Fruit fly (Drosophila melanogaster) whole organism, embryonic: ENCODE results near the gene Rai1.

Experiments used
- Blimp-1 ChIP-seq: fragments of 200-800 bp; sonication (Bioruptor generic); optimal IDR thresholded peaks from 3 replicates; lab custom pipeline; 2018; ENCODE audit warnings: missing biosample characterization, missing genetic modification characterization, mild to moderate bottlenecking, moderate library complexity, missing genetic modification reagents
- CG11398 ChIP-seq: fragments of 200-800 bp; sonication (Bioruptor generic); optimal IDR thresholded peaks from 2 replicates; lab custom pipeline; 2016; ENCODE audit warnings: missing biosample characterization, missing genetic modification characterization
- CG11504 ChIP-seq: fragments of 200-800 bp; sonication (Bioruptor generic); optimal IDR thresholded peaks from 3 replicates; lab custom pipeline; 2019; ENCODE audit warnings: missing biosample characterization, mild to moderate bottlenecking, missing genetic modification characterization, moderate library complexity
- CG11560 ChIP-seq: fragments of 200-800 bp; sonication (Bioruptor generic); IDR thresholded peaks from 3 replicates; pipeline ENCODE4 v1.3.6; 2022; ENCODE audit warnings: missing biosample characterization, missing genetic modification characterization
- CG12104 ChIP-seq: fragments of 200-800 bp; sonication (Bioruptor generic); optimal IDR thresholded peaks from 3 replicates; lab custom pipeline; 2016; ENCODE audit warnings: missing biosample characterization, missing genetic modification characterization
- CG12391 ChIP-seq: fragments of 200-800 bp; sonication (Bioruptor generic); optimal IDR thresholded peaks from 3 replicates; lab custom pipeline; 2018; ENCODE audit warnings: missing biosample characterization, mild to moderate bottlenecking, missing genetic modification characterization, moderate library complexity
- CG15269 ChIP-seq: fragments of 200-800 bp; sonication (Bioruptor generic); optimal IDR thresholded peaks from 2 replicates; lab custom pipeline; 2018; ENCODE audit warnings: missing biosample characterization, mild to moderate bottlenecking, missing genetic modification characterization, moderate library complexity
- CG1529 ChIP-seq: fragments of 200-800 bp; sonication (Bioruptor generic); optimal IDR thresholded peaks from 3 replicates; lab custom pipeline; 2018; ENCODE audit warnings: missing biosample characterization, missing genetic modification characterization
- CG1647 ChIP-seq: fragments of 200-800 bp; sonication (Bioruptor generic); optimal IDR thresholded peaks from 3 replicates; lab custom pipeline; 2016; ENCODE audit warnings: missing biosample characterization, missing genetic modification characterization
- CG17612 ChIP-seq: fragments of 200-800 bp; sonication (Bioruptor generic); IDR thresholded peaks from 2 replicates; pipeline ENCODE4 v1.3.6; 2022; ENCODE audit warnings: missing biosample characterization, missing genetic modification characterization
- CG2120 ChIP-seq: fragments of 200-800 bp; sonication (Bioruptor generic); optimal IDR thresholded peaks from 3 replicates; lab custom pipeline; 2016; ENCODE audit warnings: missing biosample characterization, missing genetic modification characterization
- CG2678 ChIP-seq: fragments of 200-800 bp; sonication (Bioruptor generic); optimal IDR thresholded peaks from 3 replicates; lab custom pipeline; 2019; ENCODE audit warnings: missing biosample characterization, mild to moderate bottlenecking, missing genetic modification characterization, moderate library complexity
- CG31441 ChIP-seq: fragments of 200-800 bp; sonication (Bioruptor generic); IDR thresholded peaks from 2 replicates; pipeline ENCODE4 v1.3.6; 2022; ENCODE audit warnings: missing biosample characterization, missing genetic modification characterization
- CG33557 ChIP-seq: fragments of 200-800 bp; sonication (Bioruptor generic); optimal IDR thresholded peaks from 2 replicates; lab custom pipeline; 2019; ENCODE audit warnings: missing biosample characterization, mild to moderate bottlenecking, missing genetic modification characterization, moderate library complexity
- CG4282 ChIP-seq: fragments of 200-800 bp; sonication (Bioruptor generic); optimal IDR thresholded peaks from 2 replicates; lab custom pipeline; 2016; ENCODE audit warnings: missing biosample characterization, missing genetic modification characterization
- CG4820 ChIP-seq: fragments of 200-800 bp; sonication (Bioruptor generic); optimal IDR thresholded peaks from 3 replicates; lab custom pipeline; 2016; ENCODE audit warnings: missing biosample characterization, missing genetic modification characterization
- CG6683 ChIP-seq: fragments of 200-800 bp; sonication (Bioruptor generic); optimal IDR thresholded peaks from 2 replicates; lab custom pipeline; 2017; ENCODE audit warnings: missing biosample characterization, mild to moderate bottlenecking, missing genetic modification characterization, missing genetic modification reagents
- CG6689 ChIP-seq: fragments of 200-800 bp; sonication (Bioruptor generic); IDR thresholded peaks from 2 replicates; pipeline ENCODE4 v1.3.6; 2022; ENCODE audit warnings: missing biosample characterization, missing genetic modification characterization
- CG7963 ChIP-seq: fragments of 200-800 bp; sonication (Bioruptor generic); IDR thresholded peaks from 3 replicates; pipeline ENCODE4 v1.3.6; 2022; ENCODE audit warnings: missing biosample characterization, missing genetic modification characterization; ENCODE audit not compliant: partially characterized antibody
- CG8388 ChIP-seq: fragments of 200-800 bp; sonication (Bioruptor generic); optimal IDR thresholded peaks from 2 replicates; lab custom pipeline; 2019; ENCODE audit warnings: missing biosample characterization, mild to moderate bottlenecking, missing genetic modification characterization, moderate library complexity
- Hand ChIP-seq: fragments of 200-800 bp; sonication (Bioruptor generic); optimal IDR thresholded peaks from 2 replicates; lab custom pipeline; 2017; ENCODE audit warnings: mild to moderate bottlenecking, missing biosample characterization, missing genetic modification reagents, missing genetic modification characterization
- Hr51 ChIP-seq, 2 experiments: fragments of 200-800 bp; sonication (Bioruptor generic); optimal IDR thresholded peaks; 2 replicates in 1 of 2; 3 replicates in 1 of 2; lab custom pipeline; 2016 to 2018; ENCODE audit warnings: missing biosample characterization in 2 of 2, missing genetic modification characterization in 2 of 2, mild to moderate bottlenecking in 1 of 2, moderate library complexity in 1 of 2
- Lhr ChIP-seq: fragments of 200-800 bp; sonication (Bioruptor generic); optimal IDR thresholded peaks from 3 replicates; lab custom pipeline; 2017; ENCODE audit warnings: mild to moderate bottlenecking, missing biosample characterization, missing genetic modification reagents, missing genetic modification characterization
- Mes4 ChIP-seq: fragments of 200-800 bp; sonication (Bioruptor generic); optimal IDR thresholded peaks from 2 replicates; lab custom pipeline; 2016; ENCODE audit warnings: missing biosample characterization, missing genetic modification characterization
- Mrtf ChIP-seq: fragments of 200-800 bp; sonication (Bioruptor generic); IDR thresholded peaks from 3 replicates; pipeline ENCODE4 v1.3.6; 2022; ENCODE audit warnings: missing biosample characterization, missing genetic modification characterization
- NFAT ChIP-seq: fragments of 200-800 bp; sonication (Bioruptor generic); IDR thresholded peaks from 2 replicates; pipeline ENCODE4 v1.3.6; 2022; ENCODE audit warnings: missing biosample characterization, missing genetic modification characterization
- PHDP ChIP-seq: fragments of 200-800 bp; sonication (Bioruptor generic); optimal IDR thresholded peaks from 3 replicates; lab custom pipeline; 2018; ENCODE audit warnings: missing biosample characterization, mild to moderate bottlenecking, missing genetic modification characterization, moderate library complexity
- Poxn ChIP-seq: fragments of 200-800 bp; sonication (Bioruptor generic); IDR thresholded peaks from 2 replicates; pipeline ENCODE4 v1.3.6; 2022; ENCODE audit warnings: missing biosample characterization, missing genetic modification characterization
- Xrp1 ChIP-seq: fragments of 200-800 bp; sonication (Bioruptor generic); IDR thresholded peaks from 2 replicates; pipeline ENCODE4 v1.3.6; 2022; ENCODE audit warnings: missing biosample characterization, missing genetic modification characterization
- ara ChIP-seq: fragments of 200-800 bp; sonication (Bioruptor generic); IDR thresholded peaks from 2 replicates; pipeline ENCODE4 v1.3.6; 2022; ENCODE audit warnings: missing biosample characterization, missing genetic modification characterization
- chinmo ChIP-seq: fragments of 200-800 bp; sonication (Bioruptor generic); IDR thresholded peaks from 4 replicates; pipeline ENCODE4 v1.3.6; 2022; ENCODE audit warnings: missing biosample characterization, missing genetic modification characterization; ENCODE audit not compliant: partially characterized antibody
- chn ChIP-seq: fragments of 200-800 bp; sonication (Bioruptor generic); optimal IDR thresholded peaks from 2 replicates; lab custom pipeline; 2016; ENCODE audit warnings: missing biosample characterization, missing genetic modification characterization
- crp ChIP-seq, 2 experiments: fragments of 200-800 bp; sonication (Bioruptor generic); optimal IDR thresholded peaks; 2 replicates in 1 of 2; 3 replicates in 1 of 2; lab custom pipeline; 2017; ENCODE audit warnings: missing biosample characterization in 2 of 2, missing genetic modification characterization in 2 of 2, mild to moderate bottlenecking in 1 of 2, moderate library complexity in 1 of 2
- dati ChIP-seq: fragments of 200-800 bp; sonication (Bioruptor generic); IDR thresholded peaks from 2 replicates; pipeline ENCODE4 v1.3.6; 2022; ENCODE audit warnings: missing biosample characterization, missing genetic modification characterization
- dysf ChIP-seq: fragments of 200-800 bp; sonication (Bioruptor generic); IDR thresholded peaks from 3 replicates; pipeline ENCODE4 v1.3.6; 2022; ENCODE audit warnings: missing biosample characterization, missing genetic modification characterization
- hkb ChIP-seq, 2 experiments: fragments of 200-800 bp in 1 of 2; fragments of >200 bp in 1 of 2; sonication (Bioruptor generic) in 1 of 2; IDR thresholded peaks in 1 of 2; optimal IDR thresholded peaks in 1 of 2; 2 replicates each; pipeline versions ENCODE4 v1.3.6 to Lab custom; 2017 to 2022; ENCODE audit warnings: missing biosample characterization in 1 of 2, missing genetic modification characterization in 1 of 2
- kah ChIP-seq: fragments of 200-800 bp; sonication (Bioruptor generic); optimal IDR thresholded peaks from 2 replicates; lab custom pipeline; 2018; ENCODE audit warnings: missing biosample characterization, mild to moderate bottlenecking, missing genetic modification characterization
- knrl ChIP-seq: fragments of 200-800 bp; sonication (Bioruptor generic); IDR thresholded peaks from 3 replicates; pipeline ENCODE4 v1.3.6; 2022; ENCODE audit warnings: missing biosample characterization, missing genetic modification characterization; ENCODE audit not compliant: partially characterized antibody
- pzg ChIP-seq: fragments of 200-800 bp; sonication (Bioruptor generic); optimal IDR thresholded peaks from 3 replicates; lab custom pipeline; 2018; ENCODE audit warnings: missing biosample characterization, mild to moderate bottlenecking, missing genetic modification characterization, moderate library complexity
- row ChIP-seq: fragments of 200-800 bp; sonication (Bioruptor generic); IDR thresholded peaks from 3 replicates; pipeline ENCODE4 v1.3.6; 2022; ENCODE audit warnings: missing biosample characterization, missing genetic modification characterization
- sisA ChIP-seq: fragments of 200-800 bp; sonication (Bioruptor generic); IDR thresholded peaks from 2 replicates; pipeline ENCODE4 v1.3.6; 2022; ENCODE audit warnings: missing biosample characterization, missing genetic modification characterization
- sna ChIP-seq: fragments of 200-800 bp; sonication (Bioruptor generic); IDR thresholded peaks from 2 replicates; pipeline ENCODE4 v1.3.6; 2022; ENCODE audit warnings: missing biosample characterization, missing genetic modification characterization; ENCODE audit not compliant: partially characterized antibody
- stwl ChIP-seq: fragments of 200-800 bp; sonication (Bioruptor generic); optimal IDR thresholded peaks from 3 replicates; lab custom pipeline; 2018; ENCODE audit warnings: missing biosample characterization, mild to moderate bottlenecking, missing genetic modification characterization, moderate library complexity
- tio ChIP-seq: fragments of 200-800 bp; sonication (Bioruptor generic); optimal IDR thresholded peaks from 2 replicates; lab custom pipeline; 2017; ENCODE audit warnings: missing biosample characterization, missing genetic modification characterization, inconsistent platforms
- tna ChIP-seq: fragments of 200-800 bp; sonication (Bioruptor generic); IDR thresholded peaks from 2 replicates; pipeline ENCODE4 v1.3.6; 2022; ENCODE audit warnings: missing biosample characterization, missing genetic modification characterization; ENCODE audit not compliant: partially characterized antibody
- trh ChIP-seq: fragments of 200-800 bp; sonication (Bioruptor generic); optimal IDR thresholded peaks from 2 replicates; lab custom pipeline; 2016; ENCODE audit warnings: missing biosample characterization, missing genetic modification characterization
- yki ChIP-seq: fragments of >200 bp; optimal IDR thresholded peaks from 3 replicates; lab custom pipeline; 2018

Rai1 gene

dm6 chrX:16829439-16830028 lies 26.4 kb upstream of the Rai1 start (continued):
- peak; percentile 31; the same call in 1 of the 3 replicates for TF ChIP-seq row
- peak; percentile 33 for TF ChIP-seq PHDP (tag; lab: Kevin White, UChicago)
- peak; percentile 35 for TF ChIP-seq CG11504 (tag; lab: Kevin White, UChicago)
- TF ChIP-seq Hr51 (GFP tag; optimal IDR thresholded peaks at IDR 0.05; lab: Kevin White, UChicago), result peak in 1 of 2 experiments; percentile 46
- no peak for TF ChIP-seq hkb (optimal IDR thresholded peaks at IDR 0.05; lab: Kevin White, UChicago)
- peak; percentile 28; the same call in 1 of the 2 replicates for TF ChIP-seq hkb (GFP tag; IDR thresholded peaks at IDR 0.05; lab: Robert Waterston, UW)
- peak; percentile 41 for TF ChIP-seq CG15269 (tag; lab: Kevin White, UChicago)
- 0 out of 2 replicates have a peak, but pooled peaks have one; percentile 27 for TF ChIP-seq CG31441
- no peak for TF ChIP-seq yki (lab: Kevin White, UChicago)
- TF ChIP-seq Blimp-1 (GFP tag; lab: Kevin White, UChicago), result peak; percentile 6
- peak; percentile 4 for TF ChIP-seq CG12391 (tag; lab: Kevin White, UChicago)
- no peak for TF ChIP-seq chn (GFP tag; lab: Kevin White, UChicago)
- TF ChIP-seq dati (GFP tag; lab: Robert Waterston, UW), result no peak
- TF ChIP-seq stwl (tag; lab: Kevin White, UChicago), result no peak
- peak; percentile 44 for TF ChIP-seq CG2678
- no peak for TF ChIP-seq Mrtf (GFP tag; lab: Robert Waterston, UW)
- 0 out of 2 replicates have a peak, but pooled peaks have one; percentile 29 for TF ChIP-seq CG6689 (GFP tag; lab: Robert Waterston, UW)
- 0 out of 4 replicates have a peak, but pooled peaks have one; percentile 20 for TF ChIP-seq chinmo (GFP tag; lab: Robert Waterston, UW)
- peak; percentile 35 for TF ChIP-seq CG2120 (GFP tag; lab: Kevin White, UChicago)

dm6 chrX:16822080-16822479 lies 18.9 kb upstream of the Rai1 start:
- no peak for TF ChIP-seq tna (GFP tag; lab: Robert Waterston, UW)
- 0 out of 3 replicates have a peak, but pooled peaks have one; percentile 34 for TF ChIP-seq Mrtf (GFP tag; lab: Robert Waterston, UW)
- TF ChIP-seq Poxn (GFP tag; lab: Robert Waterston, UW), result no peak
- peak; percentile 37 for TF ChIP-seq CG8388 (GFP tag; lab: Kevin White, UChicago)
- no peak for TF ChIP-seq Mes4 (GFP tag; lab: Kevin White, UChicago)
- TF ChIP-seq CG4820 (GFP tag; lab: Kevin White, UChicago), result peak; percentile 13
- peak; percentile 77 for TF ChIP-seq Xrp1 (GFP tag; lab: Robert Waterston, UW)
- TF ChIP-seq crp (GFP tag; optimal IDR thresholded peaks at IDR 0.05; lab: Kevin White, UChicago), result no peak
- TF ChIP-seq tio, result peak; percentile 38
- no peak for TF ChIP-seq kah (GFP tag; lab: Kevin White, UChicago)
- no peak for TF ChIP-seq CG4282 (GFP tag; lab: Kevin White, UChicago)
- TF ChIP-seq CG1529 (GFP tag; lab: Kevin White, UChicago), result no peak
- no peak for TF ChIP-seq chn (GFP tag; lab: Kevin White, UChicago)
- TF ChIP-seq dysf, result peak; percentile 70
- TF ChIP-seq sisA (GFP tag; lab: Robert Waterston, UW), result peak; percentile 38
- no peak for TF ChIP-seq sna
- no peak for TF ChIP-seq CG11398 (GFP tag; lab: Kevin White, UChicago)
- no peak for TF ChIP-seq CG6683
- no peak for TF ChIP-seq CG7963 (GFP tag; lab: Robert Waterston, UW)
- TF ChIP-seq CG2678, result peak; percentile 70
- TF ChIP-seq CG12104 (GFP tag; lab: Kevin White, UChicago), result no peak
- no peak for TF ChIP-seq Lhr (GFP tag; lab: Kevin White, UChicago)
- no peak for TF ChIP-seq CG11560
- no peak for TF ChIP-seq CG17612 (GFP tag; lab: Robert Waterston, UW)
- TF ChIP-seq CG33557 (GFP tag; lab: Kevin White, UChicago), result no peak
- TF ChIP-seq ara (GFP tag; lab: Robert Waterston, UW), result peak; percentile 65; the same call in 1 of the 2 replicates
- TF ChIP-seq NFAT (GFP tag; lab: Robert Waterston, UW), result no peak
- no peak for TF ChIP-seq Hand (GFP tag; lab: Kevin White, UChicago)
- TF ChIP-seq knrl (GFP tag; lab: Robert Waterston, UW), result no peak
- TF ChIP-seq CG1647 (GFP tag; lab: Kevin White, UChicago), result no peak
- no peak for TF ChIP-seq pzg (GFP tag; lab: Kevin White, UChicago)
- TF ChIP-seq trh (GFP tag; lab: Kevin White, UChicago), result no peak
